Fruit fly (Drosophila melanogaster) whole organism, embryonic: ENCODE data around the gene CG8112.

Source experiments
- Antp ChIP-seq: fragments of 200-800 bp; sonication (Bioruptor generic); optimal IDR thresholded peaks from 3 replicates; lab custom pipeline; 2016; ENCODE audit warnings: missing biosample characterization, missing genetic modification characterization
- Awh ChIP-seq: fragments of 200-800 bp; sonication (Bioruptor generic); IDR thresholded peaks from 2 replicates; pipeline ENCODE4, ENCODE4 v1.3.6; 2022; ENCODE audit warnings: missing biosample characterization, missing genetic modification characterization
- C15 ChIP-seq: fragments of 200-800 bp; sonication (Bioruptor generic); IDR thresholded peaks from 3 replicates; pipeline ENCODE4 v1.3.6; 2022; ENCODE audit warnings: missing biosample characterization, missing genetic modification characterization
- CG10543 ChIP-seq: fragments of 200-800 bp; sonication (Bioruptor generic); optimal IDR thresholded peaks from 3 replicates; lab custom pipeline; 2017; ENCODE audit warnings: missing biosample characterization, mild to moderate bottlenecking, missing genetic modification characterization, moderate library complexity
- CG12104 ChIP-seq: fragments of 200-800 bp; sonication (Bioruptor generic); optimal IDR thresholded peaks from 3 replicates; lab custom pipeline; 2016; ENCODE audit warnings: missing biosample characterization, missing genetic modification characterization
- CG13296 ChIP-seq: fragments of 200-800 bp; sonication (Bioruptor generic); optimal IDR thresholded peaks from 3 replicates; lab custom pipeline; 2018; ENCODE audit warnings: missing biosample characterization, mild to moderate bottlenecking, missing genetic modification characterization
- CG15269 ChIP-seq: fragments of 200-800 bp; sonication (Bioruptor generic); optimal IDR thresholded peaks from 2 replicates; lab custom pipeline; 2018; ENCODE audit warnings: missing biosample characterization, mild to moderate bottlenecking, missing genetic modification characterization, moderate library complexity
- CG1602 ChIP-seq: fragments of 200-800 bp; sonication (Bioruptor generic); optimal IDR thresholded peaks from 3 replicates; lab custom pipeline; 2016; ENCODE audit warnings: missing biosample characterization, missing genetic modification characterization
- CG1603 ChIP-seq: fragments of 200-800 bp; sonication (Bioruptor generic); optimal IDR thresholded peaks from 2 replicates; lab custom pipeline; 2019; ENCODE audit warnings: missing biosample characterization, mild to moderate bottlenecking, missing genetic modification characterization, moderate library complexity
- CG16815 ChIP-seq: fragments of 200-800 bp; sonication (Bioruptor generic); optimal IDR thresholded peaks from 3 replicates; lab custom pipeline; 2017; ENCODE audit warnings: missing biosample characterization, mild to moderate bottlenecking, missing genetic modification characterization
- CG17829 ChIP-seq: fragments of 200-800 bp; optimal IDR thresholded peaks from 2 replicates; lab custom pipeline; 2019; ENCODE audit warnings: missing biosample characterization, mild to moderate bottlenecking, missing genetic modification characterization, moderate library complexity
- CG18599 ChIP-seq: fragments of 200-800 bp; sonication (Bioruptor generic); optimal IDR thresholded peaks from 3 replicates; lab custom pipeline; 2017; ENCODE audit warnings: missing biosample characterization, missing genetic modification characterization, mild to moderate bottlenecking, moderate library complexity, missing genetic modification reagents
- CG2678 ChIP-seq: fragments of 200-800 bp; sonication (Bioruptor generic); optimal IDR thresholded peaks from 3 replicates; lab custom pipeline; 2019; ENCODE audit warnings: missing biosample characterization, mild to moderate bottlenecking, missing genetic modification characterization, moderate library complexity
- CG30403 ChIP-seq: fragments of 200-800 bp; sonication (Bioruptor generic); optimal IDR thresholded peaks from 3 replicates; lab custom pipeline; 2016; ENCODE audit warnings: missing biosample characterization, missing genetic modification characterization
- CG30431 ChIP-seq: fragments of 200-800 bp; sonication (Bioruptor generic); optimal IDR thresholded peaks from 2 replicates; lab custom pipeline; 2017; ENCODE audit warnings: missing biosample characterization, missing genetic modification characterization
- CG32532 ChIP-seq: fragments of 200-800 bp; sonication (Bioruptor generic); IDR thresholded peaks from 2 replicates; pipeline ENCODE4 v1.3.6; 2022; ENCODE audit warnings: missing biosample characterization, missing genetic modification characterization
- CG6791 ChIP-seq: fragments of 200-800 bp; sonication (Bioruptor generic); IDR thresholded peaks from 3 replicates; pipeline ENCODE4 v1.3.6; 2022; ENCODE audit warnings: missing biosample characterization, missing genetic modification characterization; ENCODE audit not compliant: partially characterized antibody
- CG7372 ChIP-seq: fragments of 200-800 bp; sonication (Bioruptor generic); IDR thresholded peaks from 2 replicates; pipeline ENCODE4 v1.3.6; 2022; ENCODE audit warnings: missing biosample characterization, missing genetic modification characterization
- Chrac-16 ChIP-seq: fragments of 200-800 bp; sonication (Bioruptor generic); optimal IDR thresholded peaks from 3 replicates; lab custom pipeline; 2016; ENCODE audit warnings: missing biosample characterization, missing genetic modification characterization
- Dip3 ChIP-seq: fragments of 200-800 bp; sonication (Bioruptor generic); optimal IDR thresholded peaks from 3 replicates; lab custom pipeline; 2016; ENCODE audit warnings: missing biosample characterization, missing genetic modification characterization
- Fer1 ChIP-seq: fragments of 200-800 bp; sonication (Bioruptor generic); optimal IDR thresholded peaks from 2 replicates; lab custom pipeline; 2017; ENCODE audit warnings: missing biosample characterization, mild to moderate bottlenecking, missing genetic modification characterization
- Hmr ChIP-seq: fragments of 200-800 bp; sonication (Bioruptor generic); optimal IDR thresholded peaks from 3 replicates; lab custom pipeline; 2017; ENCODE audit warnings: mild to moderate bottlenecking, missing biosample characterization, missing genetic modification reagents, missing genetic modification characterization
- Hr78 ChIP-seq, 2 experiments: fragments of 200-800 bp in 1 of 2; fragments of >200 bp in 1 of 2; sonication (Bioruptor generic) in 1 of 2; optimal IDR thresholded peaks; 2 replicates each; lab custom pipeline; 2017 to 2019; ENCODE audit warnings: missing biosample characterization in 2 of 2, missing genetic modification characterization in 2 of 2, mild to moderate bottlenecking in 1 of 2, moderate library complexity in 1 of 2
- Hsf ChIP-seq: fragments of 200-800 bp; sonication (Bioruptor generic); optimal IDR thresholded peaks from 3 replicates; lab custom pipeline; 2016; ENCODE audit warnings: missing biosample characterization, missing genetic modification characterization
- Mad ChIP-seq: fragments of 200-800 bp; sonication (Bioruptor generic); optimal IDR thresholded peaks from 2 replicates; lab custom pipeline; 2016; ENCODE audit warnings: missing biosample characterization, missing genetic modification characterization
- Med ChIP-seq: fragments of 200-800 bp; sonication (Bioruptor generic); peaks from one replicate; lab custom pipeline; 2016; ENCODE audit warnings: missing biosample characterization, missing genetic modification characterization, mild to moderate bottlenecking, inconsistent platforms, moderate library complexity
- Meics ChIP-seq: fragments of 200-800 bp; sonication (Bioruptor generic); optimal IDR thresholded peaks from 2 replicates; lab custom pipeline; 2017; ENCODE audit warnings: missing biosample characterization, mild to moderate bottlenecking, missing genetic modification characterization
- Xbp1 ChIP-seq: fragments of 200-800 bp; sonication (Bioruptor generic); optimal IDR thresholded peaks from 3 replicates; lab custom pipeline; 2016; ENCODE audit warnings: missing biosample characterization, mild to moderate bottlenecking, missing genetic modification characterization
- az2 ChIP-seq: fragments of 200-800 bp; sonication (Bioruptor generic); optimal IDR thresholded peaks from 3 replicates; lab custom pipeline; 2016; ENCODE audit warnings: missing biosample characterization, missing genetic modification characterization
- bsh ChIP-seq, 2 experiments: fragments of 200-800 bp; sonication (Bioruptor generic); optimal IDR thresholded peaks; 2 replicates each; lab custom pipeline; 2017 to 2018; ENCODE audit warnings: mild to moderate bottlenecking in 2 of 2, missing biosample characterization in 2 of 2, missing genetic modification characterization in 2 of 2, moderate library complexity in 1 of 2
- chm ChIP-seq: fragments of 200-800 bp; sonication (Bioruptor generic); IDR thresholded peaks from 2 replicates; pipeline ENCODE4 v1.3.6; 2022; ENCODE audit warnings: missing biosample characterization, missing genetic modification characterization
- dimm ChIP-seq: fragments of 200-800 bp; sonication (Bioruptor generic); IDR thresholded peaks from 2 replicates; pipeline ENCODE4 v1.3.6; 2022; ENCODE audit warnings: missing biosample characterization, missing genetic modification characterization
- ems ChIP-seq: fragments of 200-800 bp; sonication (Bioruptor generic); optimal IDR thresholded peaks from 3 replicates; lab custom pipeline; 2016; ENCODE audit warnings: missing biosample characterization, missing genetic modification characterization
- fd3F ChIP-seq: fragments of 200-800 bp; sonication (Bioruptor generic); optimal IDR thresholded peaks from 2 replicates; lab custom pipeline; 2018; ENCODE audit warnings: missing biosample characterization, mild to moderate bottlenecking, missing genetic modification characterization, moderate library complexity
- gem ChIP-seq: fragments of 200-800 bp; sonication (Bioruptor generic); optimal IDR thresholded peaks from 2 replicates; lab custom pipeline; 2019; ENCODE audit warnings: missing biosample characterization, mild to moderate bottlenecking, missing genetic modification characterization, moderate library complexity
- gro ChIP-seq: fragments of 200-800 bp; sonication (Bioruptor generic); optimal IDR thresholded peaks from 2 replicates; lab custom pipeline; 2016; ENCODE audit warnings: missing biosample characterization, missing genetic modification characterization
- gsb ChIP-seq: fragments of 200-800 bp; sonication (Bioruptor generic); IDR thresholded peaks from 2 replicates; pipeline ENCODE4 v1.3.6; 2022; ENCODE audit warnings: missing biosample characterization, missing genetic modification characterization
- hkb ChIP-seq, 2 experiments: fragments of 200-800 bp in 1 of 2; fragments of >200 bp in 1 of 2; sonication (Bioruptor generic) in 1 of 2; IDR thresholded peaks in 1 of 2; optimal IDR thresholded peaks in 1 of 2; 2 replicates each; pipeline versions ENCODE4 v1.3.6 to Lab custom; 2017 to 2022; ENCODE audit warnings: missing biosample characterization in 1 of 2, missing genetic modification characterization in 1 of 2
- mam ChIP-seq: fragments of 200-800 bp; sonication (Bioruptor generic); optimal IDR thresholded peaks from 3 replicates; lab custom pipeline; 2016; ENCODE audit warnings: missing biosample characterization, missing genetic modification characterization
- pfk ChIP-seq: fragments of 200-800 bp; sonication (Bioruptor generic); optimal IDR thresholded peaks from 2 replicates; lab custom pipeline; 2018; ENCODE audit warnings: missing biosample characterization, mild to moderate bottlenecking, missing genetic modification characterization, moderate library complexity
- phol ChIP-seq: fragments of 200-800 bp; sonication (Bioruptor generic); optimal IDR thresholded peaks from 3 replicates; lab custom pipeline; 2018; ENCODE audit warnings: missing biosample characterization, mild to moderate bottlenecking, missing genetic modification characterization, moderate library complexity
- pnt ChIP-seq: fragments of 200-800 bp; sonication (Bioruptor generic); optimal IDR thresholded peaks from 3 replicates; lab custom pipeline; 2016; ENCODE audit warnings: missing biosample characterization, missing genetic modification characterization
- repo ChIP-seq: fragments of 200-800 bp; sonication (Bioruptor generic); optimal IDR thresholded peaks from 2 replicates; lab custom pipeline; 2016; ENCODE audit warnings: missing biosample characterization, missing genetic modification characterization
- salm ChIP-seq: fragments of 200-800 bp; sonication (Bioruptor generic); optimal IDR thresholded peaks from 2 replicates; lab custom pipeline; 2018; ENCODE audit warnings: missing biosample characterization, mild to moderate bottlenecking, missing genetic modification characterization
- sisA ChIP-seq: fragments of 200-800 bp; sonication (Bioruptor generic); IDR thresholded peaks from 2 replicates; pipeline ENCODE4 v1.3.6; 2022; ENCODE audit warnings: missing biosample characterization, missing genetic modification characterization
- sob ChIP-seq: fragments of 200-800 bp; sonication (Bioruptor generic); IDR thresholded peaks from 2 replicates; pipeline ENCODE4 v1.3.6; 2022; ENCODE audit warnings: missing biosample characterization, missing genetic modification characterization
- stc ChIP-seq: fragments of 200-800 bp; sonication (Bioruptor generic); IDR thresholded peaks from 2 replicates; pipeline ENCODE4 v1.3.6; 2022; ENCODE audit warnings: missing biosample characterization, missing genetic modification characterization
- stwl ChIP-seq: fragments of 200-800 bp; sonication (Bioruptor generic); optimal IDR thresholded peaks from 3 replicates; lab custom pipeline; 2018; ENCODE audit warnings: missing biosample characterization, mild to moderate bottlenecking, missing genetic modification characterization, moderate library complexity
- wdn ChIP-seq: fragments of 200-800 bp; sonication (Bioruptor generic); IDR thresholded peaks from 2 replicates; pipeline ENCODE4 v1.3.6; 2022; ENCODE audit warnings: missing biosample characterization, missing genetic modification characterization

Gene CG8112

DNA sequence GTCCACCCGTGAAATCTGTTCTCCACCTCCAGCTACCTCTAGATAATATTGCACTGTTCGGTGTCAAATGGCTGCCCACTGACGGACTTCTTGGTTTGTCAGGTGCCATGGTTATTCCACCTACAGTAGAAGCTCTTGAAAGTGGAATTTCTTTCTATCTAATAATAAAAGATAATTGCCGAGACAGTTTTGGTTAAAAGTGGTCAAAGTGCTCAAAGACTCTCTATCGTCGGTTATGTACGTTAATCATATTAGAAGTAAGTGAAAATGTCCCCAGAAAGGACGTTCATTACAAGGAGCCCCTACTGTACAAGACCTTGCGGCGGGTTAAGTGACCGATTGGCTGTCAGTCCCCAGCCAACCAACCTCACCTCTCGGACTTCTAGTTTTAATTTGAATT is 31.5 kb downstream of the CG8112 start:
- peak; percentile 54 for TF ChIP-seq sisA (GFP tag; lab: Robert Waterston, UW)
- TF ChIP-seq CG30403 (GFP tag; lab: Kevin White, UChicago), result peak; percentile 44
- TF ChIP-seq Xbp1, result peak; percentile 61
- TF ChIP-seq Mad (GFP tag; lab: Kevin White, UChicago), result peak; percentile 35
- TF ChIP-seq CG15269 (tag; lab: Kevin White, UChicago), result peak; percentile 73
- TF ChIP-seq Chrac-16 (GFP tag; lab: Kevin White, UChicago), result peak; percentile 28
- peak; percentile 35 for TF ChIP-seq Meics (GFP tag; lab: Kevin White, UChicago)
- TF ChIP-seq stwl, result no peak
- TF ChIP-seq CG1603 (tag; lab: Kevin White, UChicago), result peak; percentile 44
- TF ChIP-seq CG16815 (GFP tag; lab: Kevin White, UChicago), result peak; percentile 43
- no peak for TF ChIP-seq CG12104 (GFP tag; lab: Kevin White, UChicago)
- TF ChIP-seq az2 (GFP tag; lab: Kevin White, UChicago), result peak; percentile 34
- peak; percentile 45 for TF ChIP-seq Fer1
- peak; percentile 61 for TF ChIP-seq pnt (GFP tag; lab: Kevin White, UChicago)
- no peak for TF ChIP-seq gro (GFP tag; lab: Kevin White, UChicago)
- TF ChIP-seq wdn, result 0 out of 2 replicates have a peak, but pooled peaks have one; percentile 20
- TF ChIP-seq salm (tag; lab: Kevin White, UChicago), result no peak
- TF ChIP-seq dimm, result 0 out of 2 replicates have a peak, but pooled peaks have one; percentile 32
- peak; percentile 52 for TF ChIP-seq Med (GFP tag; lab: Kevin White, UChicago)
- TF ChIP-seq ems, result peak; percentile 20
- TF ChIP-seq CG17829, result peak; percentile 37
- peak; percentile 46 for TF ChIP-seq Hsf (GFP tag; lab: Kevin White, UChicago)
- TF ChIP-seq Hmr (GFP tag; lab: Kevin White, UChicago), result peak; percentile 67
- peak; percentile 58 for TF ChIP-seq Antp
- 0 out of 2 replicates have a peak, but pooled peaks have one; percentile 33 for TF ChIP-seq CG7372
- TF ChIP-seq stc (GFP tag; lab: Robert Waterston, UW), result peak; percentile 40
- no peak for TF ChIP-seq repo (GFP tag; lab: Kevin White, UChicago)
- TF ChIP-seq pfk (GFP tag; lab: Kevin White, UChicago), result no peak
- TF ChIP-seq CG1602 (GFP tag; lab: Kevin White, UChicago), result peak; percentile 41
- TF ChIP-seq phol (tag; lab: Kevin White, UChicago), result peak; percentile 37
- TF ChIP-seq Awh, result 0 out of 2 replicates have a peak, but pooled peaks have one; percentile 62
- TF ChIP-seq CG30431, result peak; percentile 22
- peak; percentile 2 for TF ChIP-seq mam (GFP tag; lab: Kevin White, UChicago)
- no peak for TF ChIP-seq hkb (optimal IDR thresholded peaks at IDR 0.05; lab: Kevin White, UChicago)
- peak; percentile 48; the same call in 1 of the 2 replicates for TF ChIP-seq hkb (GFP tag; IDR thresholded peaks at IDR 0.05; lab: Robert Waterston, UW)
- 0 out of 2 replicates have a peak, but pooled peaks have one; percentile 10 for TF ChIP-seq gsb
- peak in 1 of 2 experiments; percentile 57 for TF ChIP-seq bsh (GFP tag; optimal IDR thresholded peaks at IDR 0.05; lab: Kevin White, UChicago)
- TF ChIP-seq CG2678 (tag; lab: Kevin White, UChicago), result peak; percentile 57
- peak; percentile 29 for TF ChIP-seq fd3F (GFP tag; lab: Kevin White, UChicago)
- no peak for TF ChIP-seq CG6791 (GFP tag; lab: Robert Waterston, UW)
- peak; percentile 9 for TF ChIP-seq CG10543 (GFP tag; lab: Kevin White, UChicago)
- peak; percentile 17 for TF ChIP-seq CG13296
- TF ChIP-seq chm (GFP tag; lab: Robert Waterston, UW), result peak; percentile 54; the same call in 1 of the 2 replicates
- peak; percentile 42; the same call in 1 of the 2 replicates for TF ChIP-seq sob
- peak; percentile 49 for TF ChIP-seq CG18599
- peak; percentile 62; the same call in 1 of the 2 replicates for TF ChIP-seq CG32532 (GFP tag; lab: Robert Waterston, UW)
- no peak for TF ChIP-seq Hr78 (GFP tag; optimal IDR thresholded peaks at IDR 0.05; lab: Kevin White, UChicago)
- peak; percentile 70 for TF ChIP-seq gem (tag; lab: Kevin White, UChicago)
- peak; percentile 53 for TF ChIP-seq Dip3 (GFP tag; lab: Kevin White, UChicago)
- 0 out of 3 replicates have a peak, but pooled peaks have one; percentile 55 for TF ChIP-seq C15 (GFP tag; lab: Robert Waterston, UW)
